Fruit fly (Drosophila melanogaster) S2 (cell line): Measurements from ENCODE around the gene kra.

Experiments used
- CG8478 ChIP-seq: fragments of >200 bp; optimal IDR thresholded peaks from 2 replicates; lab custom pipeline; 2018
- CTCF ChIP-seq, 2 experiments: fragments of >200 bp; optimal IDR thresholded peaks; 2 replicates each; lab custom pipeline; 2018

- no peak for TF ChIP-seq CTCF (optimal IDR thresholded peaks at IDR 0.05; lab: Kevin White, UChicago)
- TF ChIP-seq CG8478 (lab: Kevin White, UChicago): no peak
These were observed 47.0 kb upstream of the kra start for dm6 chr3R:5647705-5648568.
